Fruit fly (Drosophila melanogaster) whole organism, embryonic: ENCODE results near the gene meso18E.
A peak's percentile ranks its signal among the peaks of the same experiment; 100 is the strongest.

ENCODE experiments used
- ATbp ChIP-seq: fragments of 200-800 bp; sonication (Bioruptor generic); optimal IDR thresholded peaks from 2 replicates; lab custom pipeline; 2017; ENCODE audit warnings: missing biosample characterization, mild to moderate bottlenecking, missing genetic modification characterization, missing genetic modification reagents
- Abd-B ChIP-seq: fragments of 200-800 bp; sonication (Bioruptor generic); optimal IDR thresholded peaks from 2 replicates; lab custom pipeline; 2018; ENCODE audit warnings: missing biosample characterization, mild to moderate bottlenecking, missing genetic modification characterization, moderate library complexity
- B-H2 ChIP-seq: fragments of 200-800 bp; sonication (Bioruptor generic); optimal IDR thresholded peaks from 2 replicates; lab custom pipeline; 2018; ENCODE audit warnings: missing biosample characterization, mild to moderate bottlenecking, missing genetic modification characterization
- CG10431 ChIP-seq: fragments of 200-800 bp; sonication (Bioruptor generic); optimal IDR thresholded peaks from 3 replicates; lab custom pipeline; 2018; ENCODE audit warnings: missing biosample characterization, mild to moderate bottlenecking, missing genetic modification characterization
- CG12744 ChIP-seq: fragments of 200-800 bp; sonication (Bioruptor generic); optimal IDR thresholded peaks from 2 replicates; lab custom pipeline; 2016; ENCODE audit warnings: missing biosample characterization, missing genetic modification characterization
- CG13287 ChIP-seq: fragments of 200-800 bp; sonication (Bioruptor generic); IDR thresholded peaks from 2 replicates; pipeline ENCODE4 v1.3.6; 2022; ENCODE audit warnings: missing biosample characterization, missing genetic modification characterization; ENCODE audit not compliant: partially characterized antibody
- CG13424 ChIP-seq: fragments of 200-800 bp; sonication (Bioruptor generic); optimal IDR thresholded peaks from 2 replicates; lab custom pipeline; 2019; ENCODE audit warnings: missing biosample characterization, mild to moderate bottlenecking, missing genetic modification characterization, moderate library complexity
- CG15696 ChIP-seq: fragments of 200-800 bp; sonication (Bioruptor generic); optimal IDR thresholded peaks from 2 replicates; lab custom pipeline; 2019; ENCODE audit warnings: missing biosample characterization, mild to moderate bottlenecking, missing genetic modification characterization, moderate library complexity
- CG30431 ChIP-seq: fragments of 200-800 bp; sonication (Bioruptor generic); optimal IDR thresholded peaks from 2 replicates; lab custom pipeline; 2017; ENCODE audit warnings: missing biosample characterization, missing genetic modification characterization
- CG32532 ChIP-seq: fragments of 200-800 bp; sonication (Bioruptor generic); IDR thresholded peaks from 2 replicates; pipeline ENCODE4 v1.3.6; 2022; ENCODE audit warnings: missing biosample characterization, missing genetic modification characterization
- CG32772 ChIP-seq: fragments of 200-800 bp; sonication (Bioruptor generic); IDR thresholded peaks from 2 replicates; pipeline ENCODE4 v1.3.6; 2022; ENCODE audit warnings: missing biosample characterization, missing genetic modification characterization
- CG7357 ChIP-seq: fragments of 200-800 bp; sonication (Bioruptor generic); IDR thresholded peaks from 3 replicates; pipeline ENCODE4 v1.3.6; 2022; ENCODE audit warnings: missing biosample characterization, missing genetic modification characterization
- CG7839 ChIP-seq: fragments of 200-800 bp; sonication (Bioruptor generic); optimal IDR thresholded peaks from 3 replicates; lab custom pipeline; 2018; ENCODE audit warnings: missing biosample characterization, mild to moderate bottlenecking, missing genetic modification characterization, moderate library complexity
- CG7987 ChIP-seq: fragments of 200-800 bp; sonication (Bioruptor generic); optimal IDR thresholded peaks from 2 replicates; lab custom pipeline; 2018; ENCODE audit warnings: missing biosample characterization, mild to moderate bottlenecking, missing genetic modification characterization, moderate library complexity
- CkIIα-i1 ChIP-seq: fragments of 200-800 bp; sonication (Bioruptor generic); IDR thresholded peaks from 2 replicates; pipeline ENCODE4 v1.3.6; 2022; ENCODE audit warnings: missing biosample characterization, missing genetic modification characterization
- CoRest ChIP-seq: fragments of 200-800 bp; sonication (Bioruptor generic); optimal IDR thresholded peaks from 3 replicates; lab custom pipeline; 2018; ENCODE audit warnings: missing biosample characterization, mild to moderate bottlenecking, missing genetic modification characterization, moderate library complexity
- Dfd ChIP-seq, 2 experiments: fragments of >200 bp; optimal IDR thresholded peaks; 2 replicates each; lab custom pipeline; 2017; ENCODE audit warnings: missing biosample characterization in 2 of 2, missing genetic modification characterization in 2 of 2
- Dip3 ChIP-seq: fragments of 200-800 bp; sonication (Bioruptor generic); optimal IDR thresholded peaks from 3 replicates; lab custom pipeline; 2016; ENCODE audit warnings: missing biosample characterization, missing genetic modification characterization
- Dp ChIP-seq: fragments of 200-800 bp; sonication (Bioruptor generic); optimal IDR thresholded peaks from 2 replicates; lab custom pipeline; 2018; ENCODE audit warnings: missing biosample characterization, mild to moderate bottlenecking, missing genetic modification characterization, moderate library complexity
- Gug ChIP-seq: fragments of 200-800 bp; sonication (Bioruptor generic); IDR thresholded peaks from 4 replicates; pipeline ENCODE4 v1.3.6; 2022; ENCODE audit warnings: missing biosample characterization, missing genetic modification characterization
- H2.0 ChIP-seq: fragments of 200-800 bp; sonication (Bioruptor generic); IDR thresholded peaks from 2 replicates; pipeline ENCODE4 v1.3.6; 2022; ENCODE audit warnings: missing biosample characterization, missing genetic modification characterization
- Hmr ChIP-seq: fragments of 200-800 bp; sonication (Bioruptor generic); optimal IDR thresholded peaks from 3 replicates; lab custom pipeline; 2017; ENCODE audit warnings: mild to moderate bottlenecking, missing biosample characterization, missing genetic modification reagents, missing genetic modification characterization
- Kr ChIP-seq: fragments of 200-800 bp; sonication (Bioruptor generic); optimal IDR thresholded peaks from 2 replicates; lab custom pipeline; 2017; ENCODE audit warnings: missing biosample characterization, mild to moderate bottlenecking, missing genetic modification characterization
- MBD-R2 ChIP-seq: fragments of 200-800 bp; sonication (Bioruptor generic); IDR thresholded peaks from 2 replicates; pipeline ENCODE4 v1.3.6; 2022; ENCODE audit warnings: missing biosample characterization, missing genetic modification characterization
- NfI ChIP-seq: fragments of 200-800 bp; sonication (Bioruptor generic); optimal IDR thresholded peaks from 3 replicates; lab custom pipeline; 2018; ENCODE audit warnings: missing biosample characterization, mild to moderate bottlenecking, missing genetic modification characterization, moderate library complexity
- Sry-δ ChIP-seq: fragments of 200-800 bp; sonication (Bioruptor generic); optimal IDR thresholded peaks from 2 replicates; lab custom pipeline; 2016; ENCODE audit warnings: missing biosample characterization, missing genetic modification characterization
- Stat92E ChIP-seq, 3 experiments: fragments of >200 bp in 2 of 3; fragments of 200-800 bp in 1 of 3; sonication (Bioruptor generic) in 1 of 3; optimal IDR thresholded peaks; 2 replicates each; lab custom pipeline; 2017 to 2019; ENCODE audit warnings: missing biosample characterization in 3 of 3, missing genetic modification characterization in 3 of 3, mild to moderate bottlenecking in 1 of 3, moderate library complexity in 1 of 3
- Vsx1 ChIP-seq: fragments of 200-800 bp; sonication (Bioruptor generic); optimal IDR thresholded peaks from 2 replicates; lab custom pipeline; 2017; ENCODE audit warnings: missing biosample characterization, mild to moderate bottlenecking, missing genetic modification characterization, missing genetic modification reagents
- YL-1 ChIP-seq: fragments of 200-800 bp; sonication (Bioruptor generic); optimal IDR thresholded peaks from 3 replicates; lab custom pipeline; 2017; ENCODE audit warnings: missing biosample characterization, mild to moderate bottlenecking, missing genetic modification characterization
- bigmax ChIP-seq: fragments of 200-800 bp; sonication (Bioruptor generic); optimal IDR thresholded peaks from 2 replicates; lab custom pipeline; 2018; ENCODE audit warnings: missing biosample characterization, mild to moderate bottlenecking, missing genetic modification characterization
- cato ChIP-seq: fragments of 200-800 bp; sonication (Bioruptor generic); optimal IDR thresholded peaks from 2 replicates; lab custom pipeline; 2016; ENCODE audit warnings: missing biosample characterization, missing genetic modification characterization, borderline replicate concordance
- chinmo ChIP-seq: fragments of 200-800 bp; sonication (Bioruptor generic); IDR thresholded peaks from 4 replicates; pipeline ENCODE4 v1.3.6; 2022; ENCODE audit warnings: missing biosample characterization, missing genetic modification characterization; ENCODE audit not compliant: partially characterized antibody
- chm ChIP-seq: fragments of 200-800 bp; sonication (Bioruptor generic); IDR thresholded peaks from 2 replicates; pipeline ENCODE4 v1.3.6; 2022; ENCODE audit warnings: missing biosample characterization, missing genetic modification characterization
- chn ChIP-seq: fragments of 200-800 bp; sonication (Bioruptor generic); optimal IDR thresholded peaks from 2 replicates; lab custom pipeline; 2016; ENCODE audit warnings: missing biosample characterization, missing genetic modification characterization
- ci ChIP-seq: fragments of 200-800 bp; sonication (Bioruptor generic); IDR thresholded peaks from 3 replicates; pipeline ENCODE4 v1.3.6; 2022; ENCODE audit warnings: missing biosample characterization, missing genetic modification characterization
- ems ChIP-seq: fragments of 200-800 bp; sonication (Bioruptor generic); optimal IDR thresholded peaks from 3 replicates; lab custom pipeline; 2016; ENCODE audit warnings: missing biosample characterization, missing genetic modification characterization
- esg ChIP-seq: fragments of 200-800 bp; sonication (Bioruptor generic); conservative IDR thresholded peaks from 2 replicates; pipeline ENCODE4 v1.3.6; 2022; ENCODE audit warnings: missing biosample characterization, missing genetic modification characterization
- fu2 ChIP-seq: fragments of 200-800 bp; sonication (Bioruptor generic); optimal IDR thresholded peaks from 2 replicates; lab custom pipeline; 2016; ENCODE audit warnings: missing biosample characterization, missing genetic modification characterization
- kah ChIP-seq: fragments of 200-800 bp; sonication (Bioruptor generic); optimal IDR thresholded peaks from 2 replicates; lab custom pipeline; 2018; ENCODE audit warnings: missing biosample characterization, mild to moderate bottlenecking, missing genetic modification characterization
- maf-S ChIP-seq: fragments of 200-800 bp; sonication (Bioruptor generic); optimal IDR thresholded peaks from 2 replicates; lab custom pipeline; 2016; ENCODE audit warnings: missing biosample characterization, missing genetic modification characterization
- nerfin-1 ChIP-seq: fragments of 200-800 bp; sonication (Bioruptor generic); optimal IDR thresholded peaks from 3 replicates; lab custom pipeline; 2019; ENCODE audit warnings: missing biosample characterization, mild to moderate bottlenecking, missing genetic modification characterization, moderate library complexity
- otp ChIP-seq: fragments of 200-800 bp; sonication (Bioruptor generic); IDR thresholded peaks from 3 replicates; pipeline ENCODE4, ENCODE4 v1.3.6; 2022; ENCODE audit warnings: missing biosample characterization, missing genetic modification characterization
- prd ChIP-seq, 3 experiments: fragments of >200 bp in 2 of 3; fragments of 200-800 bp in 1 of 3; sonication (Bioruptor generic) in 1 of 3; optimal IDR thresholded peaks in 2 of 3; IDR thresholded peaks in 1 of 3; 2 replicates in 2 of 3; 3 replicates in 1 of 3; pipeline versions ENCODE4 v1.3.6 to Lab custom; 2017 to 2022; ENCODE audit warnings: missing biosample characterization in 1 of 3, missing genetic modification characterization in 1 of 3
- sc ChIP-seq, 3 experiments: fragments of >200 bp in 2 of 3; fragments of 200-800 bp in 1 of 3; sonication (Bioruptor generic) in 1 of 3; optimal IDR thresholded peaks; 2 replicates in 2 of 3; 3 replicates in 1 of 3; lab custom pipeline; 2017; ENCODE audit warnings: mild to moderate bottlenecking in 1 of 3, missing biosample characterization in 1 of 3, missing genetic modification characterization in 1 of 3, missing genetic modification reagents in 1 of 3
- slou ChIP-seq: fragments of 200-800 bp; sonication (Bioruptor generic); optimal IDR thresholded peaks from 3 replicates; lab custom pipeline; 2016; ENCODE audit warnings: missing biosample characterization, missing genetic modification characterization
- sna ChIP-seq: fragments of 200-800 bp; sonication (Bioruptor generic); IDR thresholded peaks from 2 replicates; pipeline ENCODE4 v1.3.6; 2022; ENCODE audit warnings: missing biosample characterization, missing genetic modification characterization; ENCODE audit not compliant: partially characterized antibody
- so ChIP-seq: fragments of 200-800 bp; sonication (Bioruptor generic); IDR thresholded peaks from 3 replicates; pipeline ENCODE4 v1.3.6; 2022; ENCODE audit warnings: missing biosample characterization, missing genetic modification characterization
- vfl ChIP-seq: fragments of 200-800 bp; sonication (Bioruptor generic); optimal IDR thresholded peaks from 2 replicates; lab custom pipeline; 2016; ENCODE audit warnings: missing biosample characterization, missing genetic modification characterization
- vvl ChIP-seq: fragments of 200-800 bp; sonication (Bioruptor generic); IDR thresholded peaks from 2 replicates; pipeline ENCODE4 v1.3.6; 2022; ENCODE audit warnings: missing biosample characterization, missing genetic modification characterization

The meso18E gene

dm6 chrX:19744003-19744488 lies 31.2 kb upstream of the meso18E start, which contains the start of the genes CG18809, COX6B, CG33932 and Rpp20 (continued):
- peak in 1 of 3 experiments; percentile 54 for TF ChIP-seq Stat92E (GFP tag; optimal IDR thresholded peaks at IDR 0.05; lab: Kevin White, UChicago)
- TF ChIP-seq Hmr (GFP tag; lab: Kevin White, UChicago) = peak; percentile 85
- peak; percentile 65 for TF ChIP-seq nerfin-1
- TF ChIP-seq MBD-R2 (GFP tag; lab: Robert Waterston, UW) = peak; percentile 95
- no peak for TF ChIP-seq CG10431 (GFP tag; lab: Kevin White, UChicago)
- peak; percentile 79 for TF ChIP-seq B-H2
- TF ChIP-seq Sry-δ = peak; percentile 100
- TF ChIP-seq bigmax (GFP tag; lab: Kevin White, UChicago) = peak; percentile 49
- peak; percentile 68 for TF ChIP-seq NfI (GFP tag; lab: Kevin White, UChicago)
- no peak for TF ChIP-seq CkIIα-i1
- TF ChIP-seq cato (GFP tag; lab: Kevin White, UChicago) = peak; percentile 0
- no peak for TF ChIP-seq Dfd (GFP tag; optimal IDR thresholded peaks at IDR 0.05; lab: Kevin White, UChicago)
- peak; percentile 63 for TF ChIP-seq ems (GFP tag; lab: Kevin White, UChicago)
- peak; percentile 94 for TF ChIP-seq YL-1
- no peak for TF ChIP-seq prd (optimal IDR thresholded peaks at IDR 0.05; lab: Kevin White, UChicago)
- peak; percentile 40; the same call in 1 of the 3 replicates for TF ChIP-seq prd (GFP tag; IDR thresholded peaks at IDR 0.05; lab: Robert Waterston, UW)
- TF ChIP-seq Abd-B (GFP tag; lab: Kevin White, UChicago) = no peak
- no peak for TF ChIP-seq so (GFP tag; lab: Robert Waterston, UW)
- TF ChIP-seq Dp (GFP tag; lab: Kevin White, UChicago) = peak; percentile 52
- TF ChIP-seq chinmo = peak; percentile 95
- peak; percentile 73 for TF ChIP-seq CG32532 (GFP tag; lab: Robert Waterston, UW)
- peak; percentile 76 for TF ChIP-seq Dip3 (GFP tag; lab: Kevin White, UChicago)
- no peak for TF ChIP-seq ATbp (GFP tag; lab: Kevin White, UChicago)
- peak; percentile 62 for TF ChIP-seq CG12744 (GFP tag; lab: Kevin White, UChicago)
- TF ChIP-seq otp (GFP tag; lab: Robert Waterston, UW) = no peak
- peak; percentile 28; the same call in 1 of the 2 replicates for TF ChIP-seq H2.0 (GFP tag; lab: Robert Waterston, UW)
- TF ChIP-seq Kr (GFP tag; lab: Kevin White, UChicago) = no peak
- TF ChIP-seq CG13424 (tag; lab: Kevin White, UChicago) = peak; percentile 30
- TF ChIP-seq CG7357 (GFP tag; lab: Robert Waterston, UW) = no peak
- TF ChIP-seq CG7839 (tag; lab: Kevin White, UChicago) = no peak
- peak; percentile 23 for TF ChIP-seq CG30431 (GFP tag; lab: Kevin White, UChicago)
- TF ChIP-seq maf-S (GFP tag; lab: Kevin White, UChicago) = peak; percentile 71
- TF ChIP-seq kah (GFP tag; lab: Kevin White, UChicago) = peak; percentile 21
- TF ChIP-seq esg (GFP tag; lab: Robert Waterston, UW) = no peak
- TF ChIP-seq CoRest (tag; lab: Kevin White, UChicago) = peak; percentile 34
- TF ChIP-seq CG15696 = no peak
- TF ChIP-seq chn = peak; percentile 39
- peak; percentile 83 for TF ChIP-seq ci
- TF ChIP-seq CG13287 = peak; percentile 95
- TF ChIP-seq vfl (GFP tag; lab: Kevin White, UChicago) = peak; percentile 85
- peak; percentile 68 for TF ChIP-seq fu2 (GFP tag; lab: Kevin White, UChicago)
- no peak for TF ChIP-seq slou (GFP tag; lab: Kevin White, UChicago)
- no peak for TF ChIP-seq sc (optimal IDR thresholded peaks at IDR 0.05; lab: Kevin White, UChicago)
- no peak for TF ChIP-seq sc (GFP tag; optimal IDR thresholded peaks at IDR 0.05; lab: Kevin White, UChicago)
- peak; percentile 38; the same call in 1 of the 2 replicates for TF ChIP-seq CG32772 (GFP tag; lab: Robert Waterston, UW)
- peak; percentile 11 for TF ChIP-seq CG7987 (GFP tag; lab: Kevin White, UChicago)
- peak; percentile 65; the same call in 3 of the 4 replicates for TF ChIP-seq Gug (GFP tag; lab: Robert Waterston, UW)
- no peak for TF ChIP-seq Vsx1 (GFP tag; lab: Kevin White, UChicago)
- TF ChIP-seq sna = peak; percentile 83
- peak; percentile 77 for TF ChIP-seq vvl (GFP tag; lab: Robert Waterston, UW)
- peak; percentile 72 for TF ChIP-seq chm (GFP tag; lab: Robert Waterston, UW)
